Worm (Caenorhabditis elegans): ENCODE measurements around the gene F13E6.2.

DNA sequence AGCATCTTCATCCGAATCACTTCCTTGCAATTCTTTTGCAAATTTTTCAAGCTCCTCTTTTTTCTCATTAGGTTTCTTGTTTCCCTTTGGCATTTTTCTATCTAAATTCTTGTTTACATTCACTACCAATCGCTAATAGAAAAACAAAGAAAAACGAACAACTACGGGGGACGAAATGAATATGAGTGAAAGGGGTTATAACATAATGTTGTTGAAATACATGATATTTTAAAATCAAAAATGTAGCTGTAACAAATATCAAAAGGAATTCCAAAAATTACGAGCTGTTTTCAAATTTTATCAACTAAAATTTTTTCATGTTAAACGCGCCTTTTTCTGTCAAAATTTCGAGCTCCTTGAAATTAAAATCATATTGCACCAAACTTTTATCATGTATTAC lies 2.9 kb upstream of the F13E6.2 start, which contains the start of gene F13E6.1:
- no peak for TF ChIP-seq nhr-28 (tag; optimal IDR thresholded peaks at IDR 0.05)
- TF ChIP-seq ces-1 (GFP tag; optimal IDR thresholded peaks at IDR 0.05): no peak
- no peak for TF ChIP-seq snpc-4 (tag; optimal IDR thresholded peaks at IDR 0.05)
- no peak for TF ChIP-seq blmp-1 (tag; optimal IDR thresholded peaks at IDR 0.05)
- no peak for TF ChIP-seq lsy-2 (tag; optimal IDR thresholded peaks at IDR 0.05)
- no peak for TF ChIP-seq unc-39 (tag; optimal IDR thresholded peaks at IDR 0.05)
- no peak for TF ChIP-seq elt-1 (tag; optimal IDR thresholded peaks at IDR 0.05; ENCODE audit: borderline replicate concordance, insufficient read depth)
- no peak for TF ChIP-seq nhr-12 (tag; optimal IDR thresholded peaks at IDR 0.05)
- TF ChIP-seq lin-13 (tag; optimal IDR thresholded peaks at IDR 0.05): no peak
- TF ChIP-seq ztf-11 (tag; optimal IDR thresholded peaks at IDR 0.05): no peak
- no peak for TF ChIP-seq ham-2 (GFP tag; optimal IDR thresholded peaks at IDR 0.05)
- TF ChIP-seq sptf-1 (tag; optimal IDR thresholded peaks at IDR 0.05): no peak
- TF ChIP-seq unc-62 (GFP tag; optimal IDR thresholded peaks at IDR 0.05): no peak
- TF ChIP-seq elt-3 (tag; optimal IDR thresholded peaks at IDR 0.05): no peak
